Fruit fly (Drosophila melanogaster) whole organism, embryonic: ENCODE measurements around the gene CG13884.

Experiments
- BtbVII ChIP-seq: fragments of 200-800 bp; sonication (Bioruptor generic); optimal IDR thresholded peaks from 3 replicates; lab custom pipeline; 2017; ENCODE audit warnings: missing biosample characterization, mild to moderate bottlenecking, missing genetic modification characterization
- CG10462 ChIP-seq: fragments of 200-800 bp; sonication (Bioruptor generic); optimal IDR thresholded peaks from 2 replicates; lab custom pipeline; 2016; ENCODE audit warnings: missing biosample characterization, missing genetic modification characterization
- CG12219 ChIP-seq: fragments of 200-800 bp; sonication (Bioruptor generic); optimal IDR thresholded peaks from 3 replicates; lab custom pipeline; 2018; ENCODE audit warnings: missing biosample characterization, mild to moderate bottlenecking, missing genetic modification characterization
- CG13775 ChIP-seq: fragments of 200-800 bp; sonication (Bioruptor generic); optimal IDR thresholded peaks from 3 replicates; lab custom pipeline; 2017; ENCODE audit warnings: missing biosample characterization, mild to moderate bottlenecking, missing genetic modification characterization
- CG14441 ChIP-seq: fragments of 200-800 bp; sonication (Bioruptor generic); IDR thresholded peaks from 2 replicates; pipeline ENCODE4 v1.3.6; 2022; ENCODE audit warnings: missing biosample characterization, missing genetic modification characterization
- CG18619 ChIP-seq: fragments of 200-800 bp; sonication (Bioruptor generic); optimal IDR thresholded peaks from 3 replicates; lab custom pipeline; 2017; ENCODE audit warnings: missing biosample characterization, mild to moderate bottlenecking, missing genetic modification characterization
- CG2199 ChIP-seq: fragments of 200-800 bp; sonication (Bioruptor generic); IDR thresholded peaks from 3 replicates; pipeline ENCODE4 v1.3.6; 2022; ENCODE audit warnings: missing biosample characterization, missing genetic modification characterization
- CG3995 ChIP-seq: fragments of 200-800 bp; sonication (Bioruptor generic); optimal IDR thresholded peaks from 3 replicates; lab custom pipeline; 2016; ENCODE audit warnings: missing biosample characterization, missing genetic modification characterization
- CG42726 ChIP-seq: fragments of 200-800 bp; sonication (Bioruptor generic); IDR thresholded peaks from 2 replicates; pipeline ENCODE4 v1.3.6; 2022; ENCODE audit warnings: missing biosample characterization, missing genetic modification characterization; ENCODE audit not compliant: partially characterized antibody
- CG4328 ChIP-seq: fragments of 200-800 bp; sonication (Bioruptor generic); optimal IDR thresholded peaks from 3 replicates; lab custom pipeline; 2017; ENCODE audit warnings: missing biosample characterization, missing genetic modification reagents, missing genetic modification characterization
- CG6254 ChIP-seq: fragments of 200-800 bp; sonication (Bioruptor generic); optimal IDR thresholded peaks from 3 replicates; lab custom pipeline; 2017; ENCODE audit warnings: mild to moderate bottlenecking, missing biosample characterization, missing genetic modification reagents, missing genetic modification characterization
- CG7745 ChIP-seq: fragments of 200-800 bp; sonication (Bioruptor generic); optimal IDR thresholded peaks from 2 replicates; lab custom pipeline; 2018; ENCODE audit warnings: missing biosample characterization, mild to moderate bottlenecking, missing genetic modification characterization, moderate library complexity
- D ChIP-seq, 2 experiments: fragments of 200-800 bp in 1 of 2; fragments of >200 bp in 1 of 2; sonication (Bioruptor generic) in 1 of 2; optimal IDR thresholded peaks; 2 replicates in 1 of 2; 3 replicates in 1 of 2; lab custom pipeline; 2017; ENCODE audit warnings: mild to moderate bottlenecking in 1 of 2, missing biosample characterization in 1 of 2, missing genetic modification characterization in 1 of 2, missing genetic modification reagents in 1 of 2
- D19B ChIP-seq: fragments of 200-800 bp; sonication (Bioruptor generic); optimal IDR thresholded peaks from 2 replicates; lab custom pipeline; 2017; ENCODE audit warnings: missing biosample characterization, mild to moderate bottlenecking, missing genetic modification characterization
- E2f2 ChIP-seq: fragments of 200-800 bp; sonication (Bioruptor generic); IDR thresholded peaks from 2 replicates; pipeline ENCODE4 v1.3.6; 2022; ENCODE audit warnings: missing biosample characterization, missing genetic modification characterization
- Fer3 ChIP-seq: fragments of 200-800 bp; sonication (Bioruptor generic); optimal IDR thresholded peaks from 2 replicates; lab custom pipeline; 2018; ENCODE audit warnings: missing biosample characterization, mild to moderate bottlenecking, missing genetic modification characterization, moderate library complexity
- HHEX ChIP-seq: fragments of 200-800 bp; sonication (Bioruptor generic); optimal IDR thresholded peaks from 3 replicates; lab custom pipeline; 2017; ENCODE audit warnings: missing biosample characterization, mild to moderate bottlenecking, missing genetic modification characterization, missing genetic modification reagents
- HLH4C ChIP-seq: fragments of 200-800 bp; sonication (Bioruptor generic); IDR thresholded peaks from 3 replicates; pipeline ENCODE4 v1.3.6; 2022; ENCODE audit warnings: missing biosample characterization, missing genetic modification characterization; ENCODE audit not compliant: partially characterized antibody
- HLHmδ ChIP-seq: fragments of 200-800 bp; sonication (Bioruptor generic); optimal IDR thresholded peaks from 2 replicates; lab custom pipeline; 2018; ENCODE audit warnings: missing biosample characterization, mild to moderate bottlenecking, missing genetic modification characterization, moderate library complexity
- Hand ChIP-seq: fragments of 200-800 bp; sonication (Bioruptor generic); optimal IDR thresholded peaks from 2 replicates; lab custom pipeline; 2017; ENCODE audit warnings: mild to moderate bottlenecking, missing biosample characterization, missing genetic modification reagents, missing genetic modification characterization
- Hr51 ChIP-seq, 2 experiments: fragments of 200-800 bp; sonication (Bioruptor generic); optimal IDR thresholded peaks; 2 replicates in 1 of 2; 3 replicates in 1 of 2; lab custom pipeline; 2016 to 2018; ENCODE audit warnings: missing biosample characterization in 2 of 2, missing genetic modification characterization in 2 of 2, mild to moderate bottlenecking in 1 of 2, moderate library complexity in 1 of 2
- Hsf ChIP-seq: fragments of 200-800 bp; sonication (Bioruptor generic); optimal IDR thresholded peaks from 3 replicates; lab custom pipeline; 2016; ENCODE audit warnings: missing biosample characterization, missing genetic modification characterization
- Max ChIP-seq: fragments of 200-800 bp; sonication (Bioruptor generic); optimal IDR thresholded peaks from 2 replicates; lab custom pipeline; 2016; ENCODE audit warnings: missing biosample characterization, mild to moderate bottlenecking, missing genetic modification characterization
- Med ChIP-seq: fragments of 200-800 bp; sonication (Bioruptor generic); peaks from one replicate; lab custom pipeline; 2016; ENCODE audit warnings: missing biosample characterization, missing genetic modification characterization, mild to moderate bottlenecking, inconsistent platforms, moderate library complexity
- Myb ChIP-seq: fragments of 200-800 bp; sonication (Bioruptor generic); optimal IDR thresholded peaks from 2 replicates; lab custom pipeline; 2016; ENCODE audit warnings: missing biosample characterization, missing genetic modification characterization
- Ptx1 ChIP-seq: fragments of 200-800 bp; sonication (Bioruptor generic); IDR thresholded peaks from 2 replicates; pipeline ENCODE4 v1.3.6; 2022; ENCODE audit warnings: missing biosample characterization, missing genetic modification characterization
- Rx ChIP-seq: fragments of 200-800 bp; sonication (Bioruptor generic); IDR thresholded peaks from 2 replicates; pipeline ENCODE4 v1.3.6; 2022; ENCODE audit warnings: missing biosample characterization, missing genetic modification characterization
- Ssrp ChIP-seq: fragments of 200-800 bp; sonication (Bioruptor generic); optimal IDR thresholded peaks from 2 replicates; lab custom pipeline; 2018; ENCODE audit warnings: missing biosample characterization, mild to moderate bottlenecking, missing genetic modification characterization, moderate library complexity
- Vsx1 ChIP-seq: fragments of 200-800 bp; sonication (Bioruptor generic); optimal IDR thresholded peaks from 2 replicates; lab custom pipeline; 2017; ENCODE audit warnings: missing biosample characterization, mild to moderate bottlenecking, missing genetic modification characterization, missing genetic modification reagents
- ac ChIP-seq: fragments of 200-800 bp; sonication (Bioruptor generic); optimal IDR thresholded peaks from 3 replicates; lab custom pipeline; 2017; ENCODE audit warnings: missing biosample characterization, mild to moderate bottlenecking, missing genetic modification characterization
- amos ChIP-seq: fragments of 200-800 bp; sonication (Bioruptor generic); IDR thresholded peaks from 2 replicates; pipeline ENCODE4 v1.3.6; 2022; ENCODE audit warnings: missing biosample characterization, missing genetic modification characterization; ENCODE audit not compliant: partially characterized antibody
- az2 ChIP-seq: fragments of 200-800 bp; sonication (Bioruptor generic); optimal IDR thresholded peaks from 3 replicates; lab custom pipeline; 2016; ENCODE audit warnings: missing biosample characterization, missing genetic modification characterization
- cg ChIP-seq: fragments of 200-800 bp; sonication (Bioruptor generic); optimal IDR thresholded peaks from 3 replicates; lab custom pipeline; 2019; ENCODE audit warnings: missing biosample characterization, mild to moderate bottlenecking, missing genetic modification characterization, moderate library complexity
- crol ChIP-seq: fragments of 200-800 bp; sonication (Bioruptor generic); IDR thresholded peaks from 2 replicates; pipeline ENCODE4 v1.3.6; 2022; ENCODE audit warnings: missing biosample characterization, missing genetic modification characterization
- ewg ChIP-seq: fragments of 200-800 bp; sonication (Bioruptor generic); optimal IDR thresholded peaks from 3 replicates; lab custom pipeline; 2017; ENCODE audit warnings: mild to moderate bottlenecking, missing biosample characterization, missing genetic modification reagents, missing genetic modification characterization
- gcm2 ChIP-seq: fragments of 200-800 bp; sonication (Bioruptor generic); optimal IDR thresholded peaks from 2 replicates; lab custom pipeline; 2016; ENCODE audit warnings: missing biosample characterization, missing genetic modification characterization
- nerfin-1 ChIP-seq: fragments of 200-800 bp; sonication (Bioruptor generic); optimal IDR thresholded peaks from 3 replicates; lab custom pipeline; 2019; ENCODE audit warnings: missing biosample characterization, mild to moderate bottlenecking, missing genetic modification characterization, moderate library complexity
- nmo ChIP-seq: fragments of 200-800 bp; sonication (Bioruptor generic); optimal IDR thresholded peaks from 2 replicates; lab custom pipeline; 2018; ENCODE audit warnings: missing biosample characterization, mild to moderate bottlenecking, missing genetic modification characterization, moderate library complexity
- pros ChIP-seq: fragments of 200-800 bp; sonication (Bioruptor generic); optimal IDR thresholded peaks from 3 replicates; lab custom pipeline; 2019; ENCODE audit warnings: missing biosample characterization, mild to moderate bottlenecking, missing genetic modification characterization, moderate library complexity
- sens ChIP-seq: fragments of 200-800 bp; sonication (Bioruptor generic); peaks from one replicate; lab custom pipeline; 2016; ENCODE audit warnings: missing biosample characterization, missing genetic modification characterization
- sima ChIP-seq: fragments of 200-800 bp; sonication (Bioruptor generic); optimal IDR thresholded peaks from 2 replicates; lab custom pipeline; 2016; ENCODE audit warnings: missing biosample characterization, missing genetic modification characterization
- twi ChIP-seq: fragments of 200-800 bp; optimal IDR thresholded peaks from 2 replicates; lab custom pipeline; 2019; ENCODE audit warnings: missing biosample characterization, mild to moderate bottlenecking, missing genetic modification characterization, moderate library complexity
- z ChIP-seq: fragments of 200-800 bp; sonication (Bioruptor generic); IDR thresholded peaks from 3 replicates; pipeline ENCODE4 v1.3.6; 2022; ENCODE audit warnings: missing biosample characterization, missing genetic modification characterization

The CG13884 gene

dm6 chr3L:321495-321894, 44.7 kb downstream of the CG13884 start (continued):
- peak; percentile 46 for TF ChIP-seq ewg (GFP tag; lab: Kevin White, UChicago)
- no peak for TF ChIP-seq Vsx1
- TF ChIP-seq amos (GFP tag; lab: Robert Waterston, UW) = peak; percentile 25; the same call in 1 of the 2 replicates
- TF ChIP-seq CG6254 = peak; percentile 85
- 0 out of 3 replicates have a peak, but pooled peaks have one; percentile 30 for TF ChIP-seq CG2199
- no peak for TF ChIP-seq D (optimal IDR thresholded peaks at IDR 0.05; lab: Kevin White, UChicago)
- TF ChIP-seq D (GFP tag; optimal IDR thresholded peaks at IDR 0.05; lab: Kevin White, UChicago) = no peak
- no peak for TF ChIP-seq CG7745 (tag; lab: Kevin White, UChicago)
- TF ChIP-seq nerfin-1 (tag; lab: Kevin White, UChicago) = peak; percentile 33
- peak; percentile 41 for TF ChIP-seq ac (GFP tag; lab: Kevin White, UChicago)

dm6 chr3L:320798-321197, 45.4 kb downstream of the CG13884 start:
- TF ChIP-seq z (GFP tag; lab: Robert Waterston, UW) (no peak), Rx (GFP tag; lab: Robert Waterston, UW) (no peak), az2 (GFP tag; lab: Kevin White, UChicago) (no peak), twi (peak; percentile 98), sens (peak; percentile 74), CG14441 (GFP tag; lab: Robert Waterston, UW) (no peak), crol (GFP tag; lab: Robert Waterston, UW) (no peak), HLHmδ (GFP tag; lab: Kevin White, UChicago) (peak; percentile 30)

dm6 chr3L:320010-320337, 46.3 kb downstream of the CG13884 start:
- TF ChIP-seq HLH4C (GFP tag; lab: Robert Waterston, UW) (no peak), CG10462 (GFP tag; lab: Kevin White, UChicago) (peak; percentile 60), D19B (no peak), sens (peak; percentile 63), D (optimal IDR thresholded peaks at IDR 0.05; lab: Kevin White, UChicago) (peak; percentile 17), D (GFP tag; optimal IDR thresholded peaks at IDR 0.05; lab: Kevin White, UChicago) (no peak), Myb (GFP tag; lab: Kevin White, UChicago) (peak; percentile 65), CG18619 (GFP tag; lab: Kevin White, UChicago) (no peak), Hsf (no peak)

DNA sequence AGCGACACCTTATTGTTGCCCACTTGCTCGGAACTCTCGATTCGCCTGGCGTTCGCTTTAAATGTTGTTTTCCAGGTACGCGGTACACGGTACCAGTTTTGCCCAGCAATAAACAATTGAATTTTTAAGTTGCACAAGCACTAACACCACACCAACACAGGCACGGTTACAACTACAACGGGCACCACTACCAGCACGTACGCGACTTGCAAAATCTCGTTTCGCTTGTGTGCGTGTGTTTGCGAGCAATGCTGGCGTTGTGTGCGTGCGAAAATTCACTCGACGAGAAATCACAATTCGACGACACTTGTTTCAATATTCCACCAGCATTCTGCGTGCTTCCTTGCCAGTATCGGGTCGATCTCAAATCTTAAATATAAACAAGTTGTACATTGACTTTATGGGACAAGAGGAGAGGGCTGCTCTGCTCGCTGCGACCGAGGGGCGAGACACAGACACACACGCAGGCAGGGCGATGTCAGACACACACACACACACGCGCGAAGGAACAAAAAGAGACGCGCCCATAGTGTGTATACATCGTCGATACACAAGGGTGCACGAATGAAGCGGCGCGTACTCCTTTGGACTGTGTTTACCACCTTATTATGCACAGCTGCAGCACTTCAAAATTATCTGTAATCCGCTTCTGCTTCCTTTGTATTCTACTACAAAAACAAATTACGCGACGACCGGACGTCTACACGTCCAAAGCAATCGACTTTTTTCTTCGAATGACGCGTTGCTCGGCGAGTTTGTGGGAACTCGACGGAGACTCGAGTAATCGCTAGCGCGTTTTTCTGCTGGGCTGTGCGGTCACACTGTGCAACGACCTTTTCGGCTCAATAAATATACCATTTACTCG, 46.9 kb downstream of the CG13884 start, which contains the start of gene fwd:
TSS of gene fwd (minus strand) at position 740 of the 865 bp plus-strand sequence.
- peak; percentile 15 for TF ChIP-seq CG12219 (GFP tag; lab: Kevin White, UChicago)
- TF ChIP-seq Ptx1 = 0 out of 2 replicates have a peak, but pooled peaks have one; percentile 19
- TF ChIP-seq BtbVII (GFP tag; lab: Kevin White, UChicago) = peak; percentile 73
- TF ChIP-seq Fer3 (tag; lab: Kevin White, UChicago) = peak; percentile 8
- TF ChIP-seq CG3995 (GFP tag; lab: Kevin White, UChicago) = peak; percentile 30
- peak; percentile 30 for TF ChIP-seq Hand (GFP tag; lab: Kevin White, UChicago)
- peak; percentile 67 for TF ChIP-seq nmo (GFP tag; lab: Kevin White, UChicago)
- peak; percentile 26 for TF ChIP-seq HHEX (GFP tag; lab: Kevin White, UChicago)
- TF ChIP-seq sima (GFP tag; lab: Kevin White, UChicago) = no peak
- no peak for TF ChIP-seq gcm2 (GFP tag; lab: Kevin White, UChicago)
- peak; percentile 44 for TF ChIP-seq Max (GFP tag; lab: Kevin White, UChicago)
- peak; percentile 64 for TF ChIP-seq pros (GFP tag; lab: Kevin White, UChicago)
- peak; percentile 98 for TF ChIP-seq cg
- TF ChIP-seq CG13775 = no peak
- TF ChIP-seq Med (GFP tag; lab: Kevin White, UChicago) = peak; percentile 84
- peak in 1 of 2 experiments; percentile 54 for TF ChIP-seq Hr51 (GFP tag; optimal IDR thresholded peaks at IDR 0.05; lab: Kevin White, UChicago)
- TF ChIP-seq CG2199 = peak; percentile 40; the same call in 1 of the 3 replicates
- peak; percentile 13 for TF ChIP-seq CG4328 (GFP tag; lab: Kevin White, UChicago)
- TF ChIP-seq E2f2 (GFP tag; lab: Robert Waterston, UW) = 0 out of 2 replicates have a peak, but pooled peaks have one; percentile 52
- TF ChIP-seq Ssrp (tag; lab: Kevin White, UChicago) = no peak
- TF ChIP-seq CG42726 (GFP tag; lab: Robert Waterston, UW) = peak; percentile 74
